Worm (Caenorhabditis elegans) whole organism, midembryonic: ENCODE data around the gene F39G3.3.
"Not testable (repeated sequence)": the region's sequence is repeated elsewhere in the genome, so short reads cannot be mapped to it uniquely, and the experiment has no call there.

Experiments
- T22C8.4 ChIP-seq: fragments of 200-800 bp; sonication (Bioruptor generic); IDR thresholded peaks from 2 replicates; pipeline ENCODE4 v1.3.6; 2022; ENCODE audit warnings: missing genetic modification characterization, missing compliant biosample characterization
- cog-1 ChIP-seq: sonication (generic microtip); optimal IDR thresholded peaks from 2 replicates; lab custom pipeline; 2016; ENCODE audit warnings: missing genetic modification characterization, missing compliant biosample characterization
- flt-1 ChIP-seq: fragments of 200-800 bp; sonication (Bioruptor generic); IDR thresholded peaks from 2 replicates; pipeline ENCODE4 v1.3.6; 2022; ENCODE audit warnings: missing genetic modification characterization, missing compliant biosample characterization
- klf-2 ChIP-seq: fragments of 200-800 bp; sonication (Bioruptor generic); conservative IDR thresholded peaks from 2 replicates; pipeline ENCODE4 v1.3.6; 2022; ENCODE audit warnings: missing genetic modification reagents, missing genetic modification characterization, missing compliant biosample characterization
- med-1 ChIP-seq: sonication (generic microtip); optimal IDR thresholded peaks from 2 replicates; lab custom pipeline; 2017; ENCODE audit warnings: missing genetic modification characterization, mild to moderate bottlenecking, missing compliant biosample characterization, antibody characterized with exemption, missing genetic modification reagents; ENCODE audit not compliant: insufficient read depth
- ref-1 ChIP-seq: fragments of 200-800 bp; sonication (Bioruptor generic); conservative IDR thresholded peaks from 2 replicates; pipeline ENCODE4 v1.3.6; 2022; ENCODE audit warnings: missing genetic modification reagents, missing genetic modification characterization, missing compliant biosample characterization
- tab-1 ChIP-seq: fragments of 200-800 bp; sonication (Bioruptor generic); IDR thresholded peaks from 2 replicates; pipeline ENCODE4 v1.3.6; 2022; ENCODE audit warnings: missing genetic modification characterization, missing compliant biosample characterization
- ztf-23 ChIP-seq: fragments of 200-800 bp; sonication (Bioruptor generic); IDR thresholded peaks from 2 replicates; pipeline ENCODE4 v1.3.6; 2022; ENCODE audit warnings: missing genetic modification reagents, missing genetic modification characterization, missing compliant biosample characterization
- ztf-29 ChIP-seq: fragments of 200-800 bp; sonication (Bioruptor generic); IDR thresholded peaks from 2 replicates; pipeline ENCODE4 v1.3.6; 2022; ENCODE audit warnings: missing genetic modification reagents, missing genetic modification characterization, missing compliant biosample characterization

Gene F39G3.3

ce11 chrV:4754684-4755211, 23.0 kb downstream of the F39G3.3 start:
- no peak for TF ChIP-seq flt-1 (GFP tag; lab: Robert Waterston, UW)
- no peak for TF ChIP-seq T22C8.4 (GFP tag; lab: Robert Waterston, UW)
- no peak for TF ChIP-seq tab-1 (GFP tag; lab: Robert Waterston, UW)
- no peak for TF ChIP-seq med-1 (GFP tag; lab: Kevin White, UChicago)
- no peak for TF ChIP-seq cog-1 (tag; lab: Kevin White, UChicago)
- no peak for TF ChIP-seq ztf-29 (GFP tag; lab: Robert Waterston, UW)
- no peak for TF ChIP-seq klf-2 (GFP tag; lab: Robert Waterston, UW)
- TF ChIP-seq ref-1 (GFP tag; lab: Robert Waterston, UW): no peak
- no peak for TF ChIP-seq ztf-23 (GFP tag; lab: Robert Waterston, UW)

- TF ChIP-seq ztf-29 (GFP tag; lab: Robert Waterston, UW) (no peak), flt-1 (GFP tag; lab: Robert Waterston, UW) (no peak), ztf-23 (GFP tag; lab: Robert Waterston, UW) (no peak), med-1 (GFP tag; lab: Kevin White, UChicago) (no peak), tab-1 (GFP tag; lab: Robert Waterston, UW) (no peak), cog-1 (tag; lab: Kevin White, UChicago) (no peak), klf-2 (GFP tag; lab: Robert Waterston, UW) (no peak), ref-1 (GFP tag; lab: Robert Waterston, UW) (no peak), T22C8.4 (GFP tag; lab: Robert Waterston, UW) (no peak)
Observed at ce11 chrV:4755308-4756029, 23.8 kb downstream of the F39G3.3 start, which contains the start of gene pgl-3. Gene pgl-3 (plus strand): TSS chrV:4755979.

ce11 chrV:4758019-4758418, 26.3 kb downstream of the F39G3.3 start:
- TF ChIP-seq tab-1 (GFP tag; lab: Robert Waterston, UW) (no peak), ztf-23 (GFP tag; lab: Robert Waterston, UW) (no peak), flt-1 (GFP tag; lab: Robert Waterston, UW) (no peak), cog-1 (tag; lab: Kevin White, UChicago) (no peak), klf-2 (GFP tag; lab: Robert Waterston, UW) (no peak), ref-1 (GFP tag; lab: Robert Waterston, UW) (no peak)

ce11 chrV:4758540-4758939, 26.8 kb downstream of the F39G3.3 start:
- TF ChIP-seq klf-2 (GFP tag; lab: Robert Waterston, UW) (no peak), T22C8.4 (GFP tag; lab: Robert Waterston, UW) (no peak), ztf-29 (GFP tag; lab: Robert Waterston, UW) (no peak), tab-1 (GFP tag; lab: Robert Waterston, UW) (no peak), ref-1 (GFP tag; lab: Robert Waterston, UW) (no peak), flt-1 (GFP tag; lab: Robert Waterston, UW) (no peak), cog-1 (tag; lab: Kevin White, UChicago) (no peak), med-1 (GFP tag; lab: Kevin White, UChicago) (no peak), ztf-23 (GFP tag; lab: Robert Waterston, UW) (no peak)

- not testable (repeated sequence) for TF ChIP-seq cog-1 (tag; lab: Kevin White, UChicago); ref-1 (GFP tag; lab: Robert Waterston, UW); ztf-29 (GFP tag; lab: Robert Waterston, UW)
Observed at ce11 chrV:4760674-4761073, 29.0 kb downstream of the F39G3.3 start, which contains the start of gene bgnt-1.4. Gene bgnt-1.4 (plus strand): TSS chrV:4760974.

- TF ChIP-seq flt-1 (GFP tag; lab: Robert Waterston, UW) (no peak), ref-1 (GFP tag; lab: Robert Waterston, UW) (no peak), cog-1 (tag; lab: Kevin White, UChicago) (no peak), med-1 (GFP tag; lab: Kevin White, UChicago) (no peak), T22C8.4 (GFP tag; lab: Robert Waterston, UW) (no peak), ztf-23 (GFP tag; lab: Robert Waterston, UW) (no peak), ztf-29 (GFP tag; lab: Robert Waterston, UW) (no peak), klf-2 (GFP tag; lab: Robert Waterston, UW) (no peak), tab-1 (GFP tag; lab: Robert Waterston, UW) (no peak)
Observed at ce11 chrV:4766501-4766900, 34.8 kb downstream of the F39G3.3 start, which contains the start of gene C18G1.8. Gene C18G1.8 (minus strand): TSS chrV:4766601.

- TF ChIP-seq ztf-29 (GFP tag; lab: Robert Waterston, UW) (no peak), T22C8.4 (GFP tag; lab: Robert Waterston, UW) (no peak), tab-1 (GFP tag; lab: Robert Waterston, UW) (no peak), flt-1 (GFP tag; lab: Robert Waterston, UW) (no peak), med-1 (GFP tag; lab: Kevin White, UChicago) (no peak), klf-2 (GFP tag; lab: Robert Waterston, UW) (no peak), ref-1 (GFP tag; lab: Robert Waterston, UW) (no peak), ztf-23 (GFP tag; lab: Robert Waterston, UW) (no peak), cog-1 (tag; lab: Kevin White, UChicago) (no peak)
Observed at ce11 chrV:4769633-4770032, 37.9 kb downstream of the F39G3.3 start, which contains the start of gene C18G1.9. Gene C18G1.9 (minus strand): TSS chrV:4769733.

ce11 chrV:4770408-4770947, 38.8 kb downstream of the F39G3.3 start, which contains the start of gene elt-7:
Gene elt-7 (plus strand): TSS chrV:4770670.
- TF ChIP-seq flt-1 (GFP tag; lab: Robert Waterston, UW): no peak
- no peak for TF ChIP-seq ref-1 (GFP tag; lab: Robert Waterston, UW)
- TF ChIP-seq cog-1 (tag; lab: Kevin White, UChicago): no peak
- TF ChIP-seq ztf-29 (GFP tag; lab: Robert Waterston, UW): no peak
- TF ChIP-seq ztf-23 (GFP tag; lab: Robert Waterston, UW): no peak
- no peak for TF ChIP-seq tab-1 (GFP tag; lab: Robert Waterston, UW)
- TF ChIP-seq T22C8.4 (GFP tag; lab: Robert Waterston, UW): no peak
- no peak for TF ChIP-seq med-1 (GFP tag; lab: Kevin White, UChicago)
- no peak for TF ChIP-seq klf-2 (GFP tag; lab: Robert Waterston, UW)
